Fruit fly (Drosophila melanogaster) whole organism, embryonic: ENCODE results near the gene CG4313.

Experiments
- CG10366 ChIP-seq: fragments of 200-800 bp; sonication (Bioruptor generic); IDR thresholded peaks from 2 replicates; pipeline ENCODE4 v1.3.6; 2022; ENCODE audit warnings: missing biosample characterization, missing genetic modification characterization
- CG10543 ChIP-seq: fragments of 200-800 bp; sonication (Bioruptor generic); optimal IDR thresholded peaks from 3 replicates; lab custom pipeline; 2017; ENCODE audit warnings: missing biosample characterization, mild to moderate bottlenecking, missing genetic modification characterization, moderate library complexity
- CG11085 ChIP-seq: fragments of 200-800 bp; sonication (Bioruptor generic); IDR thresholded peaks from 2 replicates; pipeline ENCODE4 v1.3.6; 2022; ENCODE audit warnings: missing biosample characterization, missing genetic modification characterization
- CG11398 ChIP-seq: fragments of 200-800 bp; sonication (Bioruptor generic); optimal IDR thresholded peaks from 2 replicates; lab custom pipeline; 2016; ENCODE audit warnings: missing biosample characterization, missing genetic modification characterization
- CG12071 ChIP-seq: fragments of 200-800 bp; sonication (Bioruptor generic); optimal IDR thresholded peaks from 3 replicates; lab custom pipeline; 2018; ENCODE audit warnings: missing biosample characterization, mild to moderate bottlenecking, missing genetic modification characterization
- CG12104 ChIP-seq: fragments of 200-800 bp; sonication (Bioruptor generic); optimal IDR thresholded peaks from 3 replicates; lab custom pipeline; 2016; ENCODE audit warnings: missing biosample characterization, missing genetic modification characterization
- CG12744 ChIP-seq: fragments of 200-800 bp; sonication (Bioruptor generic); optimal IDR thresholded peaks from 2 replicates; lab custom pipeline; 2016; ENCODE audit warnings: missing biosample characterization, missing genetic modification characterization
- CG17186 ChIP-seq: fragments of 200-800 bp; sonication (Bioruptor generic); optimal IDR thresholded peaks from 3 replicates; lab custom pipeline; 2017; ENCODE audit warnings: missing biosample characterization, missing genetic modification reagents, missing genetic modification characterization
- CG17829 ChIP-seq: fragments of 200-800 bp; optimal IDR thresholded peaks from 2 replicates; lab custom pipeline; 2019; ENCODE audit warnings: missing biosample characterization, mild to moderate bottlenecking, missing genetic modification characterization, moderate library complexity
- CG30431 ChIP-seq: fragments of 200-800 bp; sonication (Bioruptor generic); optimal IDR thresholded peaks from 2 replicates; lab custom pipeline; 2017; ENCODE audit warnings: missing biosample characterization, missing genetic modification characterization
- CG32767 ChIP-seq: fragments of 200-800 bp; sonication (Bioruptor generic); IDR thresholded peaks from 2 replicates; pipeline ENCODE4 v1.3.6; 2022; ENCODE audit warnings: missing biosample characterization, missing genetic modification characterization
- CG33557 ChIP-seq: fragments of 200-800 bp; sonication (Bioruptor generic); optimal IDR thresholded peaks from 2 replicates; lab custom pipeline; 2019; ENCODE audit warnings: missing biosample characterization, mild to moderate bottlenecking, missing genetic modification characterization, moderate library complexity
- CG4707 ChIP-seq: fragments of 200-800 bp; sonication (Bioruptor generic); optimal IDR thresholded peaks from 2 replicates; lab custom pipeline; 2018; ENCODE audit warnings: missing biosample characterization, mild to moderate bottlenecking, missing genetic modification characterization, moderate library complexity
- CG6791 ChIP-seq: fragments of 200-800 bp; sonication (Bioruptor generic); IDR thresholded peaks from 3 replicates; pipeline ENCODE4 v1.3.6; 2022; ENCODE audit warnings: missing biosample characterization, missing genetic modification characterization; ENCODE audit not compliant: partially characterized antibody
- CG6813 ChIP-seq: fragments of 200-800 bp; sonication (Bioruptor generic); optimal IDR thresholded peaks from 2 replicates; lab custom pipeline; 2017; ENCODE audit warnings: missing biosample characterization, missing genetic modification characterization, mild to moderate bottlenecking, moderate library complexity, missing genetic modification reagents
- CG9609 ChIP-seq: fragments of 200-800 bp; sonication (Bioruptor generic); optimal IDR thresholded peaks from 3 replicates; lab custom pipeline; 2016; ENCODE audit warnings: missing biosample characterization, missing genetic modification characterization
- CG9817 ChIP-seq: fragments of 200-800 bp; sonication (Bioruptor generic); optimal IDR thresholded peaks from 2 replicates; lab custom pipeline; 2018; ENCODE audit warnings: missing biosample characterization, mild to moderate bottlenecking, missing genetic modification characterization, moderate library complexity
- D ChIP-seq, 2 experiments: fragments of 200-800 bp in 1 of 2; fragments of >200 bp in 1 of 2; sonication (Bioruptor generic) in 1 of 2; optimal IDR thresholded peaks; 2 replicates in 1 of 2; 3 replicates in 1 of 2; lab custom pipeline; 2017; ENCODE audit warnings: mild to moderate bottlenecking in 1 of 2, missing biosample characterization in 1 of 2, missing genetic modification characterization in 1 of 2, missing genetic modification reagents in 1 of 2
- Dbx ChIP-seq: fragments of 200-800 bp; sonication (Bioruptor generic); IDR thresholded peaks from 3 replicates; pipeline ENCODE4 v1.3.6; 2022; ENCODE audit warnings: missing biosample characterization, missing genetic modification characterization
- E2f2 ChIP-seq: fragments of 200-800 bp; sonication (Bioruptor generic); IDR thresholded peaks from 2 replicates; pipeline ENCODE4 v1.3.6; 2022; ENCODE audit warnings: missing biosample characterization, missing genetic modification characterization
- HLH4C ChIP-seq: fragments of 200-800 bp; sonication (Bioruptor generic); IDR thresholded peaks from 3 replicates; pipeline ENCODE4 v1.3.6; 2022; ENCODE audit warnings: missing biosample characterization, missing genetic modification characterization; ENCODE audit not compliant: partially characterized antibody
- Hand ChIP-seq: fragments of 200-800 bp; sonication (Bioruptor generic); optimal IDR thresholded peaks from 2 replicates; lab custom pipeline; 2017; ENCODE audit warnings: mild to moderate bottlenecking, missing biosample characterization, missing genetic modification reagents, missing genetic modification characterization
- Hmx ChIP-seq: fragments of 200-800 bp; sonication (Bioruptor generic); optimal IDR thresholded peaks from 2 replicates; lab custom pipeline; 2016; ENCODE audit warnings: missing biosample characterization, missing genetic modification characterization
- Myb ChIP-seq: fragments of 200-800 bp; sonication (Bioruptor generic); optimal IDR thresholded peaks from 2 replicates; lab custom pipeline; 2016; ENCODE audit warnings: missing biosample characterization, missing genetic modification characterization
- Nf-YB ChIP-seq: fragments of 200-800 bp; sonication (Bioruptor generic); optimal IDR thresholded peaks from 3 replicates; lab custom pipeline; 2019; ENCODE audit warnings: missing biosample characterization, mild to moderate bottlenecking, missing genetic modification characterization, moderate library complexity
- Side ChIP-seq: fragments of 200-800 bp; sonication (Bioruptor generic); optimal IDR thresholded peaks from 2 replicates; lab custom pipeline; 2016; ENCODE audit warnings: missing biosample characterization, missing genetic modification characterization
- Sin3A ChIP-seq: fragments of >200 bp; optimal IDR thresholded peaks from 2 replicates; lab custom pipeline; 2018
- Sox100B ChIP-seq: fragments of 200-800 bp; sonication (Bioruptor generic); optimal IDR thresholded peaks from 3 replicates; lab custom pipeline; 2018; ENCODE audit warnings: missing biosample characterization, mild to moderate bottlenecking, missing genetic modification characterization
- ab ChIP-seq: fragments of 200-800 bp; sonication (Bioruptor generic); optimal IDR thresholded peaks from 2 replicates; lab custom pipeline; 2016; ENCODE audit warnings: missing biosample characterization, missing genetic modification characterization
- ara ChIP-seq: fragments of 200-800 bp; sonication (Bioruptor generic); IDR thresholded peaks from 2 replicates; pipeline ENCODE4 v1.3.6; 2022; ENCODE audit warnings: missing biosample characterization, missing genetic modification characterization
- btn ChIP-seq: fragments of 200-800 bp; sonication (Bioruptor generic); optimal IDR thresholded peaks from 2 replicates; lab custom pipeline; 2016; ENCODE audit warnings: missing biosample characterization, missing genetic modification characterization
- chif ChIP-seq, 2 experiments: fragments of 200-800 bp; sonication (Bioruptor generic); optimal IDR thresholded peaks; 3 replicates each; lab custom pipeline; 2016; ENCODE audit warnings: missing biosample characterization in 2 of 2, missing genetic modification characterization in 2 of 2
- crol ChIP-seq: fragments of 200-800 bp; sonication (Bioruptor generic); IDR thresholded peaks from 2 replicates; pipeline ENCODE4 v1.3.6; 2022; ENCODE audit warnings: missing biosample characterization, missing genetic modification characterization
- dmrt99B ChIP-seq: fragments of 200-800 bp; sonication (Bioruptor generic); optimal IDR thresholded peaks from 2 replicates; lab custom pipeline; 2018; ENCODE audit warnings: missing biosample characterization, mild to moderate bottlenecking, missing genetic modification characterization, moderate library complexity
- emc ChIP-seq: fragments of 200-800 bp; sonication (Bioruptor generic); optimal IDR thresholded peaks from 2 replicates; lab custom pipeline; 2016; ENCODE audit warnings: missing biosample characterization, missing genetic modification characterization
- fd3F ChIP-seq: fragments of 200-800 bp; sonication (Bioruptor generic); optimal IDR thresholded peaks from 2 replicates; lab custom pipeline; 2018; ENCODE audit warnings: missing biosample characterization, mild to moderate bottlenecking, missing genetic modification characterization, moderate library complexity
- gce ChIP-seq: fragments of 200-800 bp; sonication (Bioruptor generic); IDR thresholded peaks from 3 replicates; pipeline ENCODE4 v1.3.6; 2022; ENCODE audit warnings: missing biosample characterization, missing genetic modification characterization
- gem ChIP-seq: fragments of 200-800 bp; sonication (Bioruptor generic); optimal IDR thresholded peaks from 2 replicates; lab custom pipeline; 2019; ENCODE audit warnings: missing biosample characterization, mild to moderate bottlenecking, missing genetic modification characterization, moderate library complexity
- grn ChIP-seq: fragments of 200-800 bp; sonication (Bioruptor generic); optimal IDR thresholded peaks from 3 replicates; lab custom pipeline; 2017; ENCODE audit warnings: missing biosample characterization, missing genetic modification characterization
- lola ChIP-seq, 3 experiments: fragments of >200 bp in 2 of 3; fragments of 200-800 bp in 1 of 3; sonication (Bioruptor generic) in 1 of 3; optimal IDR thresholded peaks; 2 replicates each; lab custom pipeline; 2017 to 2019; ENCODE audit warnings: missing biosample characterization in 3 of 3, missing genetic modification characterization in 3 of 3, mild to moderate bottlenecking in 1 of 3, moderate library complexity in 1 of 3
- mld ChIP-seq: fragments of 200-800 bp; sonication (Bioruptor generic); IDR thresholded peaks from 3 replicates; pipeline ENCODE4 v1.3.6; 2022; ENCODE audit warnings: missing biosample characterization, missing genetic modification characterization; ENCODE audit not compliant: partially characterized antibody
- nerfin-1 ChIP-seq: fragments of 200-800 bp; sonication (Bioruptor generic); optimal IDR thresholded peaks from 3 replicates; lab custom pipeline; 2019; ENCODE audit warnings: missing biosample characterization, mild to moderate bottlenecking, missing genetic modification characterization, moderate library complexity
- nmo ChIP-seq: fragments of 200-800 bp; sonication (Bioruptor generic); optimal IDR thresholded peaks from 2 replicates; lab custom pipeline; 2018; ENCODE audit warnings: missing biosample characterization, mild to moderate bottlenecking, missing genetic modification characterization, moderate library complexity
- onecut ChIP-seq: fragments of 200-800 bp; sonication (Bioruptor generic); IDR thresholded peaks from 2 replicates; pipeline ENCODE4 v1.3.6; 2022; ENCODE audit warnings: missing biosample characterization, missing genetic modification characterization
- ro ChIP-seq: fragments of 200-800 bp; sonication (Bioruptor generic); IDR thresholded peaks from 2 replicates; pipeline ENCODE4 v1.3.6; 2022; ENCODE audit warnings: missing biosample characterization, missing genetic modification characterization
- so ChIP-seq: fragments of 200-800 bp; sonication (Bioruptor generic); IDR thresholded peaks from 3 replicates; pipeline ENCODE4 v1.3.6; 2022; ENCODE audit warnings: missing biosample characterization, missing genetic modification characterization
- tx ChIP-seq: fragments of 200-800 bp; sonication (Bioruptor generic); optimal IDR thresholded peaks from 2 replicates; lab custom pipeline; 2016; ENCODE audit warnings: missing biosample characterization, missing genetic modification characterization
- usp ChIP-seq: fragments of >200 bp; optimal IDR thresholded peaks from 2 replicates; lab custom pipeline; 2017; ENCODE audit warnings: missing biosample characterization, missing genetic modification characterization

Gene CG4313

DNA sequence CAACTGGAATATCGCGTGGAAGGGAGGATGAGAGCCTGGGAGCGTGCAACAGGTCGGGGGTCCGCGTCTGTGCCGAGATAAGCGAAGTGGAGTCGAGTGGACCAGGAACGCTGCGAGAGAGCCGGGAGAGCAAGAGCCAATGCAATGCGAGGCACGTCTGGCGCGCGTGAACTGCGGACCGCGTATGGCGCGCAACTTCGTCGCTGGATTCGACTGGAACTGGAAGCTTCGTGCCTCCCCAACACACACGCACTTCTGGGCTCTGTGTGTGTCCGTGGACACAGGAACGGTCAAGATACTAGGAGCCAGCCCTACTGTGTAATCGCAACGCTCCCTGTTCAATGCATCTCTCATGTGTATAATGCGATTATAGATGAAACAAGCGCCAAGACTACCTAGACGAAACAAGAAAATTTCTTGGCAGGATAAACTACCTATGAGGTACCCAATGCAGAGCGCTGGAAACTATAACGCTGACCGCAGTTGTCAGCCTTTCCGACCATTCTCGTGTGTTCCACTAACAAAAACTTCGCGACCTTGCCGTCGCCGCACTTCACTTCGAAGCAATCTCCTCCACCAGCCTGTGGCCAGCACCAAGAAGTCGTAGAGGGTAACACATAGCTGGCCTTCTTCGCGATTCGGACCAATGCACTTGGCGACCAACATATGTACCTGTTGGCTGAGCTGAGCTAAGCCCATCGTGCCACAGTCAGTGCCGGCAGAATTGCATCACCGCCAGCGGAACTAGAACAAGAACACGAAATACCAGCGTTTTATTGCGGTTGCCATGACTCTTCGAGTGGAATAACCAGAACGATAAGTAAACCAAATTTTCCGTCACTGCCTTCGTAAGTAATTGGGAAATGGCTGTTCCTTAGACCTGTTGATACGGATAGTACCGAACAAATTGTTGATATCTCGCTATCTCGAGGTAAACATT is 30.5 kb downstream of the CG4313 start, which contains the start of gene Rtca (continued):
- TF ChIP-seq CG6791 = no peak
- TF ChIP-seq CG11398 = no peak
- no peak for TF ChIP-seq ab (GFP tag; lab: Kevin White, UChicago)
- peak; percentile 72 for TF ChIP-seq Side
- no peak for TF ChIP-seq usp (GFP tag; lab: Kevin White, UChicago)
- TF ChIP-seq CG10543 (GFP tag; lab: Kevin White, UChicago) = peak; percentile 58
- TF ChIP-seq CG12071 (GFP tag; lab: Kevin White, UChicago) = peak; percentile 59
- 0 out of 2 replicates have a peak, but pooled peaks have one; percentile 15 for TF ChIP-seq ara (GFP tag; lab: Robert Waterston, UW)
- peak; percentile 15 for TF ChIP-seq emc
- TF ChIP-seq so = no peak; the same call in 2 of the 3 replicates
- no peak for TF ChIP-seq Sin3A (lab: Kevin White, UChicago)
- peak; percentile 69 for TF ChIP-seq nmo (GFP tag; lab: Kevin White, UChicago)
- peak; percentile 60; the same call in 1 of the 3 replicates for TF ChIP-seq Dbx (GFP tag; lab: Robert Waterston, UW)
- TF ChIP-seq Nf-YB (GFP tag; lab: Kevin White, UChicago) = peak; percentile 19
- TF ChIP-seq CG6813 (GFP tag; lab: Kevin White, UChicago) = peak; percentile 67
- TF ChIP-seq fd3F (GFP tag; lab: Kevin White, UChicago) = peak; percentile 50
- peak; percentile 37 for TF ChIP-seq CG12744
- TF ChIP-seq ro (GFP tag; lab: Robert Waterston, UW) = 0 out of 2 replicates have a peak, but pooled peaks have one; percentile 11
- no peak for TF ChIP-seq CG33557 (GFP tag; lab: Kevin White, UChicago)
- TF ChIP-seq tx (GFP tag; lab: Kevin White, UChicago) = peak; percentile 68
- peak; percentile 48 for TF ChIP-seq CG12104 (GFP tag; lab: Kevin White, UChicago)
- TF ChIP-seq dmrt99B (tag; lab: Kevin White, UChicago) = peak; percentile 83
- no peak for TF ChIP-seq HLH4C (GFP tag; lab: Robert Waterston, UW)
- TF ChIP-seq gce (GFP tag; lab: Robert Waterston, UW) = no peak
- TF ChIP-seq gem = peak; percentile 78
- TF ChIP-seq crol = no peak
- TF ChIP-seq CG11085 = no peak
- peak; percentile 39; the same call in 1 of the 2 replicates for TF ChIP-seq E2f2
- TF ChIP-seq CG30431 (GFP tag; lab: Kevin White, UChicago) = peak; percentile 6
- peak; percentile 52 for TF ChIP-seq onecut (GFP tag; lab: Robert Waterston, UW)
- peak; percentile 33 to 44 for TF ChIP-seq chif (GFP tag; optimal IDR thresholded peaks at IDR 0.05; lab: Kevin White, UChicago)
- TF ChIP-seq Hmx (GFP tag; lab: Kevin White, UChicago) = no peak
- TF ChIP-seq lola (GFP tag; optimal IDR thresholded peaks at IDR 0.05; lab: Kevin White, UChicago) = peak in 1 of 3 experiments; percentile 41
- TF ChIP-seq grn = no peak
- TF ChIP-seq CG17186 = no peak
- TF ChIP-seq Sox100B (GFP tag; lab: Kevin White, UChicago) = no peak
- peak; percentile 74 for TF ChIP-seq CG9609
- peak; percentile 64 for TF ChIP-seq CG10366 (GFP tag; lab: Robert Waterston, UW)
- no peak for TF ChIP-seq CG32767 (GFP tag; lab: Robert Waterston, UW)
- TF ChIP-seq CG9817 (tag; lab: Kevin White, UChicago) = peak; percentile 54
- TF ChIP-seq CG17829 (tag; lab: Kevin White, UChicago) = peak; percentile 44
- no peak for TF ChIP-seq D (optimal IDR thresholded peaks at IDR 0.05; lab: Kevin White, UChicago)
- TF ChIP-seq D (GFP tag; optimal IDR thresholded peaks at IDR 0.05; lab: Kevin White, UChicago) = peak; percentile 60
- TF ChIP-seq Myb (GFP tag; lab: Kevin White, UChicago) = peak; percentile 66
- TF ChIP-seq btn = no peak
- no peak for TF ChIP-seq mld (GFP tag; lab: Robert Waterston, UW)
- TF ChIP-seq Hand (GFP tag; lab: Kevin White, UChicago) = peak; percentile 80
- TF ChIP-seq nerfin-1 (tag; lab: Kevin White, UChicago) = peak; percentile 15
- TF ChIP-seq CG4707 (GFP tag; lab: Kevin White, UChicago) = no peak
